Fruit fly (Drosophila melanogaster): ENCODE results near the gene CG45218.

CG45218 gene

DNA sequence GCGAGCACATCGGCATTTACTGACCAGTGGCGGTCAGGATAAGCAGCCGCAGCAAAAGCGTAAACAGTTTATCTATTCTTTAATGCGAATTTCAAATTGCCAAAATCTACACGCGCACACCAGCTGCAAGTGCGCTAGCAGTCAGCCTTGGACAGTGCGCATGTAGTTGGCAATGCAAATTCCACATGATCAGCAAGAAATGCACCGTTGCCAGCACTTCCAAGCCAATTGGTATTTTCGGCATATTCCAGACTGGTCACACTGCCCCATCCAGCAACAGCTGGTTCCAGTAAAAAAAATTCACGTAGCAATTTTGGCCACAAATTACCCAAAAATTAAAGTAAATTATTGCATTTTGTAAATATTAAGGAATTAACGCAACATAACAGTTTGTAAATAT is 2.8 kb downstream of the CG45218 start:
- TF ChIP-seq Rel (GFP tag; optimal IDR thresholded peaks at IDR 0.05) (no peak), Rel (tag; optimal IDR thresholded peaks at IDR 0.05) (peak; percentile 39), dsf (GFP tag; optimal IDR thresholded peaks at IDR 0.05; ENCODE audit: borderline replicate concordance) (no peak), Dfd (GFP tag; optimal IDR thresholded peaks at IDR 0.05) (no peak), woc (GFP tag; optimal IDR thresholded peaks at IDR 0.05) (no peak), h (GFP tag; optimal IDR thresholded peaks at IDR 0.05) (peak; percentile 5), psq (GFP tag; optimal IDR thresholded peaks at IDR 0.05) (no peak), sv (GFP tag; optimal IDR thresholded peaks at IDR 0.05) (no peak), jim (GFP tag; optimal IDR thresholded peaks at IDR 0.05) (no peak), Abd-B (GFP tag; optimal IDR thresholded peaks at IDR 0.05) (no peak), br (GFP tag; optimal IDR thresholded peaks at IDR 0.05) (no peak), Dif (GFP tag; optimal IDR thresholded peaks at IDR 0.05; ENCODE audit: partially characterized antibody) (peak; percentile 86), Sp1 (GFP tag; optimal IDR thresholded peaks at IDR 0.05) (no peak), lola (GFP tag; optimal IDR thresholded peaks at IDR 0.05) (no peak), OdsH (GFP tag; optimal IDR thresholded peaks at IDR 0.05) (no peak), Myc (optimal IDR thresholded peaks at IDR 0.05) (peak; percentile 73), rgr (GFP tag; optimal IDR thresholded peaks at IDR 0.05) (peak; percentile 36), usp (GFP tag; optimal IDR thresholded peaks at IDR 0.05) (no peak), GATAd (GFP tag; optimal IDR thresholded peaks at IDR 0.05) (no peak), CG32264 (GFP tag; optimal IDR thresholded peaks at IDR 0.05) (no peak), Vsx2 (GFP tag; optimal IDR thresholded peaks at IDR 0.05; ENCODE audit: partially characterized antibody) (peak; percentile 76), dl (GFP tag; optimal IDR thresholded peaks at IDR 0.05; ENCODE audit: insufficient read depth in 1 of 2, partially characterized antibody in 2 of 2) (peak; percentile 68 to 71), pan (optimal IDR thresholded peaks at IDR 0.05) (no peak), Mio (GFP tag; optimal IDR thresholded peaks at IDR 0.05) (no peak), ey (GFP tag; optimal IDR thresholded peaks at IDR 0.05) (no peak), foxo (GFP tag; optimal IDR thresholded peaks at IDR 0.05) (peak in 1 of 2 experiments; percentile 14), HLH106 (tag; optimal IDR thresholded peaks at IDR 0.05) (peak; percentile 30), Hr83 (GFP tag; optimal IDR thresholded peaks at IDR 0.05; ENCODE audit: poor library complexity, severe bottlenecking) (no peak), dmrt93B (GFP tag; optimal IDR thresholded peaks at IDR 0.05) (no peak), N (GFP tag; optimal IDR thresholded peaks at IDR 0.05) (no peak)

DNA sequence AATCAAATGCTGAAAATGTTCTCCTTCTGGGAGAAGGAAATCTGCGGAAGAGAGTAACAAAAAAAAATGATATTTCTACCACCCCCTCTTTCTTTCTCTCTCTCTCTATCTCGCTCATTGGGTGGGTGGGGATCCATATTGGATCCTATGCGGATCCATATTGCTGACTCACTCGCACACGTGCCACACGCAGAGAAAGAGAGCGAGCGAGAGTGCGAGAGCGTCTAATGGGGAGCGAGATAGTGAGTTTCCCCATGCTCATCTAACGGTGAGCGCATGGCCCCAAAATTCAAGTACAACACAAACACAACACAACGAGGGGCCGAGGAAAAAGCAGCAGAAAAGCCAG is 3.9 kb downstream of the CG45218 start:
- TF ChIP-seq Hr83 (GFP tag; optimal IDR thresholded peaks at IDR 0.05; ENCODE audit: poor library complexity, severe bottlenecking) (no peak), jim (GFP tag; optimal IDR thresholded peaks at IDR 0.05) (no peak), Dif (GFP tag; optimal IDR thresholded peaks at IDR 0.05; ENCODE audit: partially characterized antibody) (peak; percentile 68), Vsx2 (GFP tag; optimal IDR thresholded peaks at IDR 0.05; ENCODE audit: partially characterized antibody) (peak; percentile 55), Hnf4 (GFP tag; optimal IDR thresholded peaks at IDR 0.05) (no peak), br (GFP tag; optimal IDR thresholded peaks at IDR 0.05) (no peak), Jra (GFP tag; optimal IDR thresholded peaks at IDR 0.05) (no peak), dmrt93B (GFP tag; optimal IDR thresholded peaks at IDR 0.05) (no peak), dsf (GFP tag; optimal IDR thresholded peaks at IDR 0.05; ENCODE audit: borderline replicate concordance) (no peak), h (GFP tag; optimal IDR thresholded peaks at IDR 0.05) (peak; percentile 12), Myc (optimal IDR thresholded peaks at IDR 0.05) (no peak), dl (GFP tag; optimal IDR thresholded peaks at IDR 0.05; ENCODE audit: insufficient read depth in 1 of 2, partially characterized antibody in 2 of 2) (peak; percentile 39 to 74), GATAd (GFP tag; optimal IDR thresholded peaks at IDR 0.05) (no peak), N (GFP tag; optimal IDR thresholded peaks at IDR 0.05) (no peak), lola (GFP tag; optimal IDR thresholded peaks at IDR 0.05) (no peak)

dm6 chr3R:15286024-15286692 is 4.4 kb downstream of the CG45218 start:
- peak; percentile 7 for TF ChIP-seq rgr (GFP tag; optimal IDR thresholded peaks at IDR 0.05)
- TF ChIP-seq Dif (GFP tag; optimal IDR thresholded peaks at IDR 0.05; ENCODE audit: partially characterized antibody): peak; percentile 87
- TF ChIP-seq Dfd (GFP tag; optimal IDR thresholded peaks at IDR 0.05): no peak
- TF ChIP-seq dl (GFP tag; optimal IDR thresholded peaks at IDR 0.05; ENCODE audit: insufficient read depth in 1 of 2, partially characterized antibody in 2 of 2): peak in 1 of 2 experiments; percentile 51
- peak; percentile 56 for TF ChIP-seq Vsx2 (GFP tag; optimal IDR thresholded peaks at IDR 0.05; ENCODE audit: partially characterized antibody)
- TF ChIP-seq Rel (GFP tag; optimal IDR thresholded peaks at IDR 0.05): no peak
- TF ChIP-seq Rel (tag; optimal IDR thresholded peaks at IDR 0.05): no peak
- TF ChIP-seq fru (GFP tag; optimal IDR thresholded peaks at IDR 0.05): no peak
